Worm (Caenorhabditis elegans): ENCODE results near the gene M03C11.9.

M03C11.9 gene

DNA sequence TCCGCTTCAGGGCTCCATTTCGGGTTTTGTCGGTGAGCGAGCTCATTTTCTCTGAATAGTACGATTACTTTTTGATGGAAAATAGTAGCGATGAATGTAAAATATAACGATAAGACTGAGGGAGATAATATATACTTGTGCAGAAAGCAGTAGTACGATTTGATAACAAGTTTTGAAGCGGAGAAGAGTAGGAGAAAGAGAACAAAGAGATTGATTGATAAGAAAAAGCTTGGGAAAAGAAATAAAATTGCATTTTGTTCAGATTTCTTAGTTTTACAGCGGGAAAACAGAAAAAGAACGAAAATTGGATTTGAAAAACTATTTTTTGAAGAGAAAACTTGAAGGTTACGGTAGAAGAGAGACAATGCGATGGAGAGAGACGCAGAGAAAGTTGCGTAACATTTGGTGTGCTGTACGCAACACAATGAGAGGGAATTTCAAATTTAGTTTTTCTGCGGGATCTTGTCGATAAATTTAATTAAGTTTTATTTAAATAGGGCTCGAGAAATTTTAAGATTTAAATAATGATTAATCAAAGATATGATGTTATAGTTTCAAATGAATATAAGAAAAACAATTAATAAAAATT is 33.8 kb downstream of the M03C11.9 start, which contains the start of gene umps-1:
Gene umps-1, minus strand, starts transcription at position 51 of the 589 bp plus-strand sequence.
- TF ChIP-seq W03F9.2 (tag; optimal IDR thresholded peaks at IDR 0.05) (peak; percentile 57), dao-5 (tag; optimal IDR thresholded peaks at IDR 0.05) (no peak)

DNA sequence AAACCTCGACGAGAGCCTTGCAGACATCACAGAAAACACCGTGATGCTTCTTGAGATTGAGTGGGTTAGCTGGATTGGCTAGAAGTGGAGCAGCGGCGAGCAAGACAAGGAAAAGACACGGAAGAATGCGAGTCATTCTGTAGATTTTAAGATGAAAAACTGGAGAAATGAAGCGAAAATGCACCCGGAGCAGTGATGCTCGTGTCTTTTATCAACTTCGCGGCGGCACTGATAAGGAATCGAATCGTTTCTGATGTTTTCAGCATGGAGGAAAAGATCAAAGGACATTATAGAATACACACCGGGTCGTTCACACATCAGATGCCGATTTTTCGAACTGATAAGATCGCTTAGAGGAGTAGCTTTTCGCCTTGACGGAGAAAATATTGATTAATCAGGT is 36.1 kb downstream of the M03C11.9 start, which contains the start of gene spp-1:
Gene spp-1, minus strand, starts transcription at position 287 of the 400 bp plus-strand sequence.
- TF ChIP-seq W03F9.2 (tag; optimal IDR thresholded peaks at IDR 0.05): no peak
- TF ChIP-seq him-1 (tag; optimal IDR thresholded peaks at IDR 0.05): no peak

DNA sequence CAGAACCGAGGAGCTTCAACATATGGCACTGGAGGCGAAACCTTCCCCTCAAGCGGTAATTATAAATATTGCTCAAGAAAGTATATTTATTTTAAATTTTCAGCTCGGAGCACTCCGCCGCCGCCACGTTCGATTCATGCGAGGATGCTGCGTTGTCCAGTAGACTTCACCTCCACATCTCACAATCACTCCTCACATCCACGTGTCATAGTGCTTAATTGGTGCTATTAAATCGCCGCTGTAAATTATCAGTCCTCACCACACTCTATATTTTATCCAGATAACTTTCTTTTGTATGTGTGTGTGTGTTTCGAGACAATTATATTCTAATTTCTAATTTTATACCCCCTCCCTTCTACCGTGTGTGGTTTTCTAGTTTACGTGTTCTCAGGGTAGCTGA is 36.9 kb downstream of the M03C11.9 start:
- no peak for TF ChIP-seq W03F9.2 (tag; optimal IDR thresholded peaks at IDR 0.05)
- no peak for TF ChIP-seq dao-5 (tag; optimal IDR thresholded peaks at IDR 0.05)
- no peak for TF ChIP-seq him-1 (tag; optimal IDR thresholded peaks at IDR 0.05)

DNA sequence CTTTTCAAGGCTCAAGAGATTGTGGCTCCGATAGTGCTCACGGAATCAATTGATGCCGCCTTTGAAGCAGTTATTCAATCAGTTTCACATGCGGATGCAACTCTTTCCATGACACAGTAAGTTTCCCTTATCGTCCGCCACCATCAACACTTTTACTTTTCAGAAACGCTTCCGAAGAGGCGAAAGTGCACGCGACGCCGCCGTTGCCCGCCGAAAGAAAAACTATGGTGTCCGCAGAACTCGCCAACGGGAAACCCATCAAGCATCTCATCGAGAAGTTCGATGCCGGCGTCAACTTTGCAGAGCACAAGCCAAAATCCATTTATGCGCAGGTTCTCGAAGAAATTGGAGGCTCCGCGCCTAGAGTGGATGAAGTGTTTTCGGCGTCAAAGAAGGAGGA is 38.1 kb downstream of the M03C11.9 start:
- TF ChIP-seq W03F9.2 (tag; optimal IDR thresholded peaks at IDR 0.05): no peak
- TF ChIP-seq him-1 (tag; optimal IDR thresholded peaks at IDR 0.05): no peak
- TF ChIP-seq dao-5 (tag; optimal IDR thresholded peaks at IDR 0.05): no peak

DNA sequence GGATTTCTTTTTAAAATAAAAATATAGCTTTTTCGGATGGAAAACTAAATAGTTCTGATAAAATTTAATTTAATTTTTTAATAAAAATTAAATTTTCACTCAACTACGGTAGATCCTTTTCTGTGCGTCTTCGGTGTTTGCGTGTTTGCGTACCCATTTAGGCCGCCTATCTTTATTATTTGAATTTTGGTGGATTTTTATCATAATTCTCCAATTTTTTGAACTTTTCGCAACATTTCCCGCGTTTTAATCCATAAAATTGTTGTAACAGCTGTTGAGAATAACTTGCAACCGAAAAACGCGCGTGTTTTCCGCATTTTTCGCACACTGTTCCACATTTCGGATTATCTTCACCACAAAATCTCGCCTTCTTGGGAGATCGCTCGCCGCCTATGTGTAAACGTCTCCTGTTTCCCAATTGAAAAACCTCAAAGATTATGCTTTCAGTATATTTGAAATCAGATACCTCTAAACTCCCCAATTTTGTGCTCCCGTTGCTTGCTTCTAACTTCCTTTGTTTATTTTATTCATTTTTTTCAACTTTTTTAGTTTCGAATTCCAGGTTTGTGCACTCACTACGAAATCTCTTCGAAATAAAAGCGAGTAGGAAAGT is 39.8 kb downstream of the M03C11.9 start, which contains the start of gene T07C4.3:
Gene T07C4.3, plus strand, starts transcription at position 563 of the 613 bp plus-strand sequence.
- no peak for TF ChIP-seq W03F9.2 (tag; optimal IDR thresholded peaks at IDR 0.05)
- TF ChIP-seq dao-5 (tag; optimal IDR thresholded peaks at IDR 0.05): no peak
- TF ChIP-seq him-1 (tag; optimal IDR thresholded peaks at IDR 0.05): no peak

DNA sequence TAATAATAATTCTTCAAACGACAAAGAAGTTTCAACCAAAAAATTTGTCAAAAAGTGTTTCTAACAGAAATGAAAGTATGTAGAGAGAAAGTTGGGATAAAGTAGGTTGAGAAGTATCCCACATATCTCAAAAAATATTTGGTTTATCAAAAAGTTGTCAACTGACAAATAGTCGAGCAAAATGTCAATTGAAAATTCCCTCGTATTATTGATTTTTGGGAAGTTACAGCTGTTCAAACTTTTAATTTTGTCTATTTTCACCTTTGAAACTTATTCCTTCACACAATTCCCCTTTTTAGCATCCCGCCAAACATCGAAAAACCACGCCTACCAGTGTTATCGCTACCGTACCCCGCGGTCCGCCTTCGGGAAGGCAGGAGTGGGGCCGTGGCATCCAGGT is 44.5 kb downstream of the M03C11.9 start, which contains the start of gene tbx-8:
Gene tbx-8, plus strand, starts transcription at position 301 of the 400 bp plus-strand sequence.
- TF ChIP-seq dao-5 (tag; optimal IDR thresholded peaks at IDR 0.05) (no peak), W03F9.2 (tag; optimal IDR thresholded peaks at IDR 0.05) (no peak), him-1 (tag; optimal IDR thresholded peaks at IDR 0.05) (no peak)

DNA sequence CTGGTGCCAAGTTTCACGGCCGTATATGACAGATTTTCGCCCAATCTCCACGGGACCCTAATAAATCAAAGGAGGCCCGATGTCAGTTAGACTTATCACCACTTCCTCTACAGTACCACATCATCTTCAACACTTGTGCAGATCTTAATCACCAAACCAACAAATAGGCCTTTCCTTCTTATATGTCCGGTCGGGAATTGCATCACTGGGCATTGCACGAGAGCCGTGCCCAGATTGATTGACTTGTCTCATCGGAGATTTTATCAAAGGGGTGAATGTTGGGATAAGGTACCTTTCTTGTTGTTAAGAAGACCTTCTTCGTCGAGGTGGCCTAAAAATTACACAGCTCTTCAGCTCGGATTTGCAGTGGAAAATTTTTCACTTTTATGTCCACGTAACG is 46.8 kb downstream of the M03C11.9 start:
- TF ChIP-seq dao-5 (tag; optimal IDR thresholded peaks at IDR 0.05): no peak
- TF ChIP-seq him-1 (tag; optimal IDR thresholded peaks at IDR 0.05): no peak
- no peak for TF ChIP-seq W03F9.2 (tag; optimal IDR thresholded peaks at IDR 0.05)

DNA sequence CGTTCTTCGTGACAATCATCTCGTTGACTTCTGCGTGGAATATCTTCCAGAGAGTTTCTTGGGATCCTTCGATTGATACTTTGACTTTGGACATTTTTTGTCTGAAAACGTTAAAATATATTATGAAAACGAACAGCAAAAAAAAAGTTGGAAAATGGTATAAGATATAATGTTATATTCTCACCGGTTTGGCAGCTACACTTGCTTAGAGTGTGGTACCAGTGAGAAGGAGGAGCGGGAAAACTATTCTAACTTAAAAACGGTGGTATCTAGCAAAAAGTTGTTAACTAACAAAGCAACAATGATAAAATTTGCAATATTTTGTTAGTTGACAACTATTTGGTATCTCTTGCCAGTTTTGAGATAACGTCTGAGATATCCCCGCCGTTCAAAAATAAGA is 49.8 kb downstream of the M03C11.9 start, which contains the start of gene tbx-9:
Gene tbx-9, minus strand, starts transcription at position 101 of the 400 bp plus-strand sequence.
- TF ChIP-seq W03F9.2 (tag; optimal IDR thresholded peaks at IDR 0.05) (no peak), dao-5 (tag; optimal IDR thresholded peaks at IDR 0.05) (no peak), him-1 (tag; optimal IDR thresholded peaks at IDR 0.05) (no peak)

DNA sequence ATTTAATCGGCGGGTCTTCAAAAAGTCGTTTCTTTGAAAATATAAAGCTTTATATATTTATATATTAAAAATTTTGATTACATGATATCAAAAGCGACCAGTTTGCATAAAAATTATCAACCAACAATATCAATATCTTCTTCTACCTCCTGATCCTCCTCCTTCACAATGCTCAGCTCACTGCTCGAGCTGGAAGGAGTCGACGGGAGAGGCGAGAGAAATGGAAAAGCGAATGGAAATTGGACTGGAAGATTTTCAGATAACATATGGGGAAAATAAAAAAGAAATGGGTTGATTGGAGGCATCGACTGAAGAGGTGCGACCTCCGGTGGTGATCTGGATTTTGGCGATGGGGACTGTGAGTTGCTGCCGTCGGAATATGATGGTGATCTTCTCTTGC is 51.6 kb downstream of the M03C11.9 start:
- TF ChIP-seq him-1 (tag; optimal IDR thresholded peaks at IDR 0.05) (no peak), dao-5 (tag; optimal IDR thresholded peaks at IDR 0.05) (no peak), W03F9.2 (tag; optimal IDR thresholded peaks at IDR 0.05) (no peak)

DNA sequence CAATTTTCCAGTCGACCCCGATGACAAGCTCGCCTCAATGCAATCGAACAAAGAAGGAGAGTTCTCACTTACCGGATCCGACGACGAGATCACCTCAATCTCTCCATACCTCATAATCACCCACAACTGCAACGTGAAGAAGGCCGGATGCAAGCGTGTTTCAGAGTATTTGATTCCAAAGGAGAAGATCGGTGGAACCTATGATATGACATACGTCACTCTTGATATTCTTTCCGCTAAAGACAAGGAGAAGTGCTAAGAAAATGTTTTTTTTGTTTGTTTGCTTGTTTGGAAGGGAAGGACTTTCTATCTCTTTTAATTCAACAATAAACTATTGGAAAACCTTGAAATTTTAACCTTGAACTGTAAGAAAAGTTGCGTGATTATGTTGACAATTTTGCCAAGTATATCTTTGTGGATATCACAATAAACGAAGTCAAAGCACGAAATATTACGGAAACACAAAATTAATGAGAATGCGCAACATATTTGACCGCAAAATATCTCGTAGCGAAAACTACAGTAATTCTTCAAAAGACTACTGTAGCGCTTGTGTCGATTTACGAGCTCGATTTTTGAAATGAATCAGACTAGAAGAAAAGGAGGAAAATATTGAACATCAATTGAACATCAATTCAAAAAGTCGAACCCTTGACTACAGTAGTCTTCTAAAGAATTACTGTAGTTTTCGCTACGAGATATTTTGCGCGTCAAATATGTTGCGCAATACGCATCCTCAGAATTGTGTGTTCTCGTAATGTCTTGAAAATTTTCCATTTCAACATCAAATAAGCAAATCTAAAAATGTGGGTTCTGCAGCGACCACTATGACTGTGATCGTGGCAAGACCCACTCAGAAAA is 52.3 kb downstream of the M03C11.9 start:
- TF ChIP-seq dao-5 (tag; optimal IDR thresholded peaks at IDR 0.05) (no peak), him-1 (tag; optimal IDR thresholded peaks at IDR 0.05) (no peak), W03F9.2 (tag; optimal IDR thresholded peaks at IDR 0.05) (no peak)
